Worm (Caenorhabditis elegans): Measurements from ENCODE around the gene acdh-11.

DNA sequence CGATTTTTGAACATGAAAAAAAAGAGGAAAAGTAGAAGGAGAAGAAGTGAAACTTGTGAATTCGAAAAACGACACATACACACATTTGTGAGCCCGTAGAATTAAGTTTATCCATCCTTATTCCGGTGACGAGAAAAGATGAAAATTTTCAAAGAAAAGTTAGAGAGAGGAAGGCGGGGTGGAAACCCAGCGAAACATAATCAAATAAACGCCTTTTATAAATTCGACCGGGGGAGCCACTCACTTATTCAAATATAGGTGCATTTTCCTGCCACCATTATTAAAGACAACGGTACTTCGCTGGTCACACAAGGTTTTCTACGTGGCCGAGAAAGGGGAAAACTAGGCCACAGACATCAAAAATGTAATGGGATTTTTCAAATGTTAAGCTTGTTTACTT is 17.4 kb downstream of the acdh-11 start:
- TF ChIP-seq unc-62 (GFP tag; optimal IDR thresholded peaks at IDR 0.05) (no peak), nhr-12 (tag; optimal IDR thresholded peaks at IDR 0.05) (no peak), elt-3 (tag; optimal IDR thresholded peaks at IDR 0.05) (no peak), eor-1 (tag; optimal IDR thresholded peaks at IDR 0.05) (no peak), nhr-76 (tag; optimal IDR thresholded peaks at IDR 0.05) (no peak), fos-1 (tag; optimal IDR thresholded peaks at IDR 0.05) (no peak), pqm-1 (tag; optimal IDR thresholded peaks at IDR 0.05) (no peak), nhr-11 (tag; optimal IDR thresholded peaks at IDR 0.05) (no peak), ztf-11 (tag; optimal IDR thresholded peaks at IDR 0.05) (no peak), ama-1 (optimal IDR thresholded peaks at IDR 0.05) (no peak)
